Fruit fly (Drosophila melanogaster): ENCODE results near the gene CG34132.

- no peak for TF ChIP-seq D19B (GFP tag; optimal IDR thresholded peaks at IDR 0.05)
- no peak for TF ChIP-seq Dbx (GFP tag; IDR thresholded peaks at IDR 0.05)
- TF ChIP-seq bab2 (GFP tag; optimal IDR thresholded peaks at IDR 0.05) = no peak
- TF ChIP-seq gcm2 (GFP tag; optimal IDR thresholded peaks at IDR 0.05) = no peak
- TF ChIP-seq eyg (GFP tag; optimal IDR thresholded peaks at IDR 0.05) = no peak
- no peak for TF ChIP-seq CG11247 (GFP tag; IDR thresholded peaks at IDR 0.05)
- TF ChIP-seq Mes4 (GFP tag; optimal IDR thresholded peaks at IDR 0.05) = no peak
Measured at dm6 chr2L:7911209-7911859, 26.0 kb downstream of the CG34132 start.

Data from whole organism, embryonic.